Fruit fly (Drosophila melanogaster): Measurements from ENCODE around the gene Taf1.

- TF ChIP-seq CG6808 (GFP tag; optimal IDR thresholded peaks at IDR 0.05): no peak
- no peak for TF ChIP-seq Blimp-1 (GFP tag; optimal IDR thresholded peaks at IDR 0.05)
- no peak for TF ChIP-seq Hr4 (GFP tag; optimal IDR thresholded peaks at IDR 0.05)
- TF ChIP-seq fd85E (GFP tag; optimal IDR thresholded peaks at IDR 0.05): no peak
- no peak for TF ChIP-seq eg (GFP tag; IDR thresholded peaks at IDR 0.05)
- TF ChIP-seq Gug (GFP tag; IDR thresholded peaks at IDR 0.05): no peak
- TF ChIP-seq CG10669 (GFP tag; optimal IDR thresholded peaks at IDR 0.05): no peak
- TF ChIP-seq Ets21C (GFP tag; optimal IDR thresholded peaks at IDR 0.05): no peak
- no peak for TF ChIP-seq CG32006 (GFP tag; optimal IDR thresholded peaks at IDR 0.05)
Observed at dm6 chr3R:6683135-6683534, 36.4 kb downstream of the Taf1 start.

All from whole organism, prepupa.